Fruit fly (Drosophila melanogaster): Measurements from ENCODE around the gene CG10347.

DNA sequence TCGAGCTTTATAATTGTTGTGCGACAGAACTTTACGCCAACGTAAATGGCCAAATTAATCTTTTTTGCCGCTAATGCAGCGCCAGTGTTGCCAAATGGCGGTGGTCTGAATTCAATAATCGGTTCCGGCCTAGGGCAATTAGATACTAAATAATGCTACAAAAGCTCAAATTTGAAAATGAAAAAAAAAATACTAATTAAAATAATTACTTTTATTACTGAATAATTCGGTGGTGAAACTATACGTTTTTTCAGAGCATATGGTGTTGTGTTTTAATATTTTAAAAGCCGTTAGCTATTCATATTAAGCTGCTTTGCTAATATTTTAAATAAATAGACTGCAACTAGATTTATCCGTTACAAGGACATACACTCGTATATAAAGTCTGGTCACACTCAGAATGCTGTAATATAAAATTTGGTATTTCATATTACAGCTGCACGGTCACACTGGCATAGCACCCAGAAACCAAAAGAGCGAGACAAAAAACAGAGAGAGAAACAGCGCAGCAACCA is 38.2 kb downstream of the CG10347 start, which contains the start of the genes CG1578 and rudhira:
- TF ChIP-seq Ets98B (GFP tag; IDR thresholded peaks at IDR 0.05), result no peak
- TF ChIP-seq Snoo (tag; optimal IDR thresholded peaks at IDR 0.05), result no peak
- no peak for TF ChIP-seq CG9948 (tag; optimal IDR thresholded peaks at IDR 0.05)
- TF ChIP-seq gl (tag; optimal IDR thresholded peaks at IDR 0.05), result no peak
- TF ChIP-seq rn (GFP tag; IDR thresholded peaks at IDR 0.05), result no peak
- TF ChIP-seq CG15710 (tag; optimal IDR thresholded peaks at IDR 0.05), result no peak
- no peak for TF ChIP-seq CG8301 (tag; optimal IDR thresholded peaks at IDR 0.05)
- no peak for TF ChIP-seq CG12605 (GFP tag; IDR thresholded peaks at IDR 0.05)
- TF ChIP-seq EcR (GFP tag; optimal IDR thresholded peaks at IDR 0.05), result no peak
- no peak for TF ChIP-seq Pif1B (GFP tag; optimal IDR thresholded peaks at IDR 0.05)
- TF ChIP-seq CG14655 (GFP tag; optimal IDR thresholded peaks at IDR 0.05), result no peak
- TF ChIP-seq CG32121 (GFP tag; IDR thresholded peaks at IDR 0.05), result no peak
- TF ChIP-seq Pif1A (GFP tag; optimal IDR thresholded peaks at IDR 0.05), result no peak
- no peak for TF ChIP-seq CG8159 (tag; optimal IDR thresholded peaks at IDR 0.05)
